Worm (Caenorhabditis elegans) whole organism, L1 larva: ENCODE data around the gene rpm-1.
A peak's percentile ranks its signal among the peaks of the same experiment; 100 is the strongest.

ENCODE experiments used
- C16A3.4 ChIP-seq: fragments of 150-350 bp; optimal IDR thresholded peaks from 2 replicates; lab custom pipeline; 2014; ENCODE audit warnings: missing biosample characterization, missing genetic modification characterization
- blmp-1 ChIP-seq: fragments of 150-350 bp; optimal IDR thresholded peaks from 2 replicates; lab custom pipeline; 2014; ENCODE audit warnings: missing biosample characterization, missing genetic modification characterization
- ceh-82 ChIP-seq, 3 experiments: fragments of 150-350 bp in 1 of 3; sonication (generic microtip) in 2 of 3; optimal IDR thresholded peaks; 2 replicates each; lab custom pipeline; 2014 to 2017; ENCODE audit warnings: missing biosample characterization in 3 of 3, missing genetic modification characterization in 3 of 3
- ceh-88 ChIP-seq: fragments of 200-800 bp; sonication (Bioruptor generic); IDR thresholded peaks from 2 replicates; pipeline ENCODE4 v1.3.6; 2022; ENCODE audit warnings: missing genetic modification characterization, missing compliant biosample characterization
- ceh-90 ChIP-seq: sonication (generic microtip); optimal IDR thresholded peaks from 2 replicates; lab custom pipeline; 2016; ENCODE audit warnings: missing genetic modification characterization, missing compliant biosample characterization
- ces-1 ChIP-seq: fragments of 150-350 bp; optimal IDR thresholded peaks from 2 replicates; lab custom pipeline; 2014; ENCODE audit warnings: missing biosample characterization, missing genetic modification reagents, missing genetic modification characterization
- dsc-1 ChIP-seq: sonication (generic microtip); optimal IDR thresholded peaks from 2 replicates; lab custom pipeline; 2016; ENCODE audit warnings: mild to moderate bottlenecking, missing genetic modification characterization, missing compliant biosample characterization
- efl-1 ChIP-seq, 4 experiments: fragments of 150-350 bp; optimal IDR thresholded peaks in 3 of 4; peaks in 1 of 4; 1 replicate in 1 of 4; 2 replicates in 3 of 4; lab custom pipeline; 2014; ENCODE audit warnings: missing biosample characterization in 2 of 4, missing genetic modification characterization in 2 of 4, missing genetic modification reagents in 2 of 4
- egl-27 ChIP-seq, 2 experiments: fragments of 150-350 bp in 1 of 2; sonication (generic microtip); optimal IDR thresholded peaks; 3 replicates each; lab custom pipeline; 2017 to 2018; ENCODE audit warnings: missing biosample characterization in 2 of 2, missing genetic modification characterization in 2 of 2, missing genetic modification reagents in 2 of 2
- elt-3 ChIP-seq, 6 experiments: fragments of 150-350 bp in 1 of 6; sonication (generic microtip); optimal IDR thresholded peaks; 2 replicates each; lab custom pipeline; 2017 to 2018; ENCODE audit warnings: missing biosample characterization in 6 of 6, missing genetic modification characterization in 6 of 6, inconsistent platforms in 1 of 6
- fkh-10 ChIP-seq: sonication (generic microtip); optimal IDR thresholded peaks from 2 replicates; lab custom pipeline; 2017; ENCODE audit warnings: missing biosample characterization, missing genetic modification reagents, missing genetic modification characterization
- fkh-4 ChIP-seq: sonication (generic microtip); optimal IDR thresholded peaks from 2 replicates; lab custom pipeline; 2016; ENCODE audit warnings: missing compliant biosample characterization, missing genetic modification characterization, borderline replicate concordance
- grh-1 ChIP-seq: fragments of 200-800 bp; sonication (Bioruptor generic); IDR thresholded peaks from 2 replicates; pipeline ENCODE4 v1.3.6; 2022; ENCODE audit warnings: missing genetic modification reagents, missing genetic modification characterization, missing compliant biosample characterization
- lin-14 ChIP-seq: fragments of 200-800 bp; sonication (Bioruptor generic); optimal IDR thresholded peaks from 2 replicates; lab custom pipeline; 2018; ENCODE audit warnings: mild to moderate bottlenecking, missing genetic modification characterization, moderate library complexity, missing compliant biosample characterization
- lir-3 ChIP-seq: sonication (generic microtip); optimal IDR thresholded peaks from 2 replicates; lab custom pipeline; 2016; ENCODE audit warnings: mild to moderate bottlenecking, missing genetic modification characterization, moderate library complexity, missing compliant biosample characterization; ENCODE audit not compliant: poor library complexity
- lsy-2 ChIP-seq, 2 experiments: fragments of 150-350 bp; optimal IDR thresholded peaks; 2 replicates each; lab custom pipeline; 2014; ENCODE audit warnings: missing biosample characterization in 2 of 2, missing genetic modification characterization in 2 of 2
- mep-1 ChIP-seq: fragments of 150-350 bp; optimal IDR thresholded peaks from 2 replicates; lab custom pipeline; 2014; ENCODE audit warnings: missing biosample characterization, missing genetic modification characterization
- nhr-12 ChIP-seq: sonication (generic microtip); optimal IDR thresholded peaks from 2 replicates; lab custom pipeline; 2017; ENCODE audit warnings: missing biosample characterization, missing genetic modification characterization
- nhr-20 ChIP-seq: sonication (generic microtip); optimal IDR thresholded peaks from 2 replicates; lab custom pipeline; 2016; ENCODE audit warnings: mild to moderate bottlenecking, missing genetic modification characterization, missing compliant biosample characterization
- nhr-71 ChIP-seq: sonication (generic microtip); optimal IDR thresholded peaks from 2 replicates; lab custom pipeline; 2016; ENCODE audit warnings: mild to moderate bottlenecking, missing genetic modification characterization, moderate library complexity, missing compliant biosample characterization
- pax-3 ChIP-seq: fragments of 200-800 bp; sonication (Bioruptor generic); optimal IDR thresholded peaks from 2 replicates; lab custom pipeline; 2018; ENCODE audit warnings: mild to moderate bottlenecking, missing genetic modification characterization, moderate library complexity, missing compliant biosample characterization
- pqm-1 ChIP-seq: sonication (generic microtip); optimal IDR thresholded peaks from 3 replicates; lab custom pipeline; 2017; ENCODE audit warnings: missing biosample characterization, missing genetic modification characterization
- snpc-4 ChIP-seq: fragments of 150-350 bp; optimal IDR thresholded peaks from 2 replicates; lab custom pipeline; 2014; ENCODE audit warnings: missing biosample characterization, missing genetic modification characterization
- sox-4 ChIP-seq: sonication (generic microtip); optimal IDR thresholded peaks from 2 replicates; lab custom pipeline; 2016; ENCODE audit warnings: missing genetic modification characterization, missing compliant biosample characterization
- sptf-1 ChIP-seq: fragments of 150-350 bp; optimal IDR thresholded peaks from 2 replicates; lab custom pipeline; 2014; ENCODE audit warnings: missing biosample characterization, missing genetic modification characterization
- swsn-7 ChIP-seq: sonication (generic microtip); optimal IDR thresholded peaks from 2 replicates; lab custom pipeline; 2016; ENCODE audit warnings: missing genetic modification characterization, missing compliant biosample characterization
- tlp-1 ChIP-seq: fragments of 150-350 bp; optimal IDR thresholded peaks from 2 replicates; lab custom pipeline; 2014; ENCODE audit warnings: missing biosample characterization, missing genetic modification characterization
- unc-98 ChIP-seq: fragments of 200-800 bp; sonication (Bioruptor generic); IDR thresholded peaks from 2 replicates; pipeline ENCODE4 v1.3.6; 2022; ENCODE audit warnings: missing genetic modification characterization, missing compliant biosample characterization
- xbp-1 ChIP-seq: sonication (generic microtip); optimal IDR thresholded peaks from 2 replicates; lab custom pipeline; 2016; ENCODE audit warnings: missing genetic modification characterization, missing compliant biosample characterization
- zag-1 ChIP-seq: fragments of 150-350 bp; optimal IDR thresholded peaks from 2 replicates; lab custom pipeline; 2014; ENCODE audit warnings: missing biosample characterization, missing genetic modification characterization
- zip-4 ChIP-seq: fragments of 200-800 bp; sonication (Bioruptor generic); optimal IDR thresholded peaks from 2 replicates; lab custom pipeline; 2018; ENCODE audit warnings: mild to moderate bottlenecking, missing genetic modification characterization, moderate library complexity, missing compliant biosample characterization

The rpm-1 gene

ce11 chrV:8802252-8802651, 17.5 kb downstream of the rpm-1 start (continued):
- no peak for TF ChIP-seq fkh-4 (tag; lab: Kevin White, UChicago)
- TF ChIP-seq egl-27 (tag; optimal IDR thresholded peaks at IDR 0.05; lab: Kevin White, UChicago): no peak
- no peak for TF ChIP-seq zip-4
- TF ChIP-seq xbp-1: no peak
- no peak for TF ChIP-seq ces-1 (GFP tag; lab: Kevin White, UChicago)
- no peak for TF ChIP-seq sox-4 (tag; lab: Kevin White, UChicago)
- no peak for TF ChIP-seq C16A3.4 (tag; lab: Kevin White, UChicago)
- TF ChIP-seq swsn-7: peak; percentile 8
- TF ChIP-seq unc-98 (GFP tag; lab: Robert Waterston, UW): no peak
- TF ChIP-seq lsy-2 (tag; optimal IDR thresholded peaks at IDR 0.05; lab: Kevin White, UChicago): peak in 1 of 2 experiments; percentile 8
- TF ChIP-seq ceh-82 (tag; optimal IDR thresholded peaks at IDR 0.05; lab: Kevin White, UChicago): no peak
- TF ChIP-seq dsc-1 (tag; lab: Kevin White, UChicago): no peak
- no peak for TF ChIP-seq sptf-1
- TF ChIP-seq pqm-1 (tag; lab: Kevin White, UChicago): no peak
- TF ChIP-seq efl-1 (optimal IDR thresholded peaks at IDR 0.05; lab: Kevin White, UChicago): peak in 1 of 2 experiments; percentile 3
- no peak for TF ChIP-seq efl-1 (GFP tag; optimal IDR thresholded peaks at IDR 0.05 in 1 of 2; lab: Kevin White, UChicago)
- peak; percentile 66 for TF ChIP-seq nhr-71 (tag; lab: Kevin White, UChicago)
- no peak for TF ChIP-seq grh-1
- TF ChIP-seq tlp-1 (tag; lab: Kevin White, UChicago): no peak
- TF ChIP-seq ceh-88 (GFP tag; lab: Robert Waterston, UW): no peak

ce11 chrV:8800978-8801559, 18.7 kb downstream of the rpm-1 start, which contains the start of gene magu-2:
Gene magu-2, minus strand, starts transcription at chrV:8801028.
- TF ChIP-seq pax-3 (tag; lab: Kevin White, UChicago) (no peak), lin-14 (peak; percentile 55), fkh-10 (GFP tag; lab: Kevin White, UChicago) (peak; percentile 84)

- TF ChIP-seq blmp-1 (tag; lab: Kevin White, UChicago): peak; percentile 30
- TF ChIP-seq lir-3: no peak
- TF ChIP-seq xbp-1: no peak
- TF ChIP-seq lin-14: peak; percentile 30
- peak in 1 of 2 experiments; percentile 13 for TF ChIP-seq lsy-2 (tag; optimal IDR thresholded peaks at IDR 0.05; lab: Kevin White, UChicago)
- no peak for TF ChIP-seq nhr-20 (tag; lab: Kevin White, UChicago)
Measured at ce11 chrV:8799293-8799812, 20.4 kb downstream of the rpm-1 start.

- no peak for TF ChIP-seq lsy-2 (tag; optimal IDR thresholded peaks at IDR 0.05; lab: Kevin White, UChicago)
Measured at ce11 chrV:8798470-8798869, 21.3 kb downstream of the rpm-1 start.

- TF ChIP-seq fkh-10 (GFP tag; lab: Kevin White, UChicago) (no peak), nhr-20 (tag; lab: Kevin White, UChicago) (no peak), zag-1 (tag; lab: Kevin White, UChicago) (no peak), ceh-90 (no peak), fkh-4 (tag; lab: Kevin White, UChicago) (no peak), dsc-1 (tag; lab: Kevin White, UChicago) (peak; percentile 28), nhr-12 (no peak), mep-1 (tag; lab: Kevin White, UChicago) (no peak), lin-14 (peak; percentile 5), efl-1 (optimal IDR thresholded peaks at IDR 0.05; lab: Kevin White, UChicago) (no peak), efl-1 (GFP tag; optimal IDR thresholded peaks at IDR 0.05 in 1 of 2; lab: Kevin White, UChicago) (peak in 1 of 2 experiments; percentile 49), elt-3 (tag; optimal IDR thresholded peaks at IDR 0.05; lab: Kevin White, UChicago) (no peak)
Measured at ce11 chrV:8796889-8797288, 22.9 kb downstream of the rpm-1 start.

- TF ChIP-seq pqm-1 (tag; lab: Kevin White, UChicago) (no peak), snpc-4 (tag; lab: Kevin White, UChicago) (no peak), fkh-10 (GFP tag; lab: Kevin White, UChicago) (no peak), efl-1 (optimal IDR thresholded peaks at IDR 0.05; lab: Kevin White, UChicago) (no peak), efl-1 (GFP tag; optimal IDR thresholded peaks at IDR 0.05 in 1 of 2; lab: Kevin White, UChicago) (peak in 1 of 2 experiments; percentile 75)
Measured at ce11 chrV:8796246-8796645, 23.5 kb downstream of the rpm-1 start.
